Fruit fly (Drosophila melanogaster): ENCODE measurements around the gene Pmi.

Pmi gene

dm6 chr3L:5810633-5811341 lies 30.9 kb downstream of the Pmi start, which contains the start of the genes S6k and kri:
S6k (minus strand) TSS chr3L:5810931.
kri (plus strand) TSS chr3L:5810973.
- TF ChIP-seq E2f2 (GFP tag; IDR thresholded peaks at IDR 0.05) = peak; percentile 24; the same call in 1 of the 2 replicates
- no peak for TF ChIP-seq bbx (GFP tag; IDR thresholded peaks at IDR 0.05; ENCODE audit: partially characterized antibody)
- TF ChIP-seq Mrtf (GFP tag; IDR thresholded peaks at IDR 0.05) = no peak
- TF ChIP-seq CG13296 (GFP tag; optimal IDR thresholded peaks at IDR 0.05) = peak; percentile 14
- no peak for TF ChIP-seq Oli (tag; optimal IDR thresholded peaks at IDR 0.05)
- no peak for TF ChIP-seq stc (GFP tag; IDR thresholded peaks at IDR 0.05)
- no peak for TF ChIP-seq gsb-n (tag; optimal IDR thresholded peaks at IDR 0.05)
- TF ChIP-seq lov (optimal IDR thresholded peaks at IDR 0.05) = no peak
- 0 out of 3 replicates have a peak, but pooled peaks have one; percentile 40 for TF ChIP-seq lov (GFP tag; IDR thresholded peaks at IDR 0.05)
- TF ChIP-seq row (GFP tag; IDR thresholded peaks at IDR 0.05) = 0 out of 3 replicates have a peak, but pooled peaks have one; percentile 22
- TF ChIP-seq Abd-B (GFP tag; optimal IDR thresholded peaks at IDR 0.05) = no peak
- no peak for TF ChIP-seq CG6175 (GFP tag; IDR thresholded peaks at IDR 0.05)
- TF ChIP-seq CG12744 (GFP tag; optimal IDR thresholded peaks at IDR 0.05) = no peak
- TF ChIP-seq CG32767 (GFP tag; IDR thresholded peaks at IDR 0.05) = no peak
- no peak for TF ChIP-seq D19A (tag; optimal IDR thresholded peaks at IDR 0.05)
- peak; percentile 32 for TF ChIP-seq Meics (GFP tag; optimal IDR thresholded peaks at IDR 0.05)
- TF ChIP-seq trh (GFP tag; optimal IDR thresholded peaks at IDR 0.05) = no peak
- TF ChIP-seq PHDP (tag; optimal IDR thresholded peaks at IDR 0.05) = peak; percentile 20
- TF ChIP-seq CG8281 (tag; optimal IDR thresholded peaks at IDR 0.05) = no peak
- no peak for TF ChIP-seq cato (GFP tag; optimal IDR thresholded peaks at IDR 0.05; ENCODE audit: borderline replicate concordance)
- no peak for TF ChIP-seq aop (GFP tag; IDR thresholded peaks at IDR 0.05)
- no peak for TF ChIP-seq her (GFP tag; optimal IDR thresholded peaks at IDR 0.05)
- no peak for TF ChIP-seq CG43689 (GFP tag; IDR thresholded peaks at IDR 0.05)
- TF ChIP-seq nerfin-2 (GFP tag; IDR thresholded peaks at IDR 0.05; ENCODE audit: partially characterized antibody) = 0 out of 2 replicates have a peak, but pooled peaks have one; percentile 10
- no peak for TF ChIP-seq CG14050 (GFP tag; IDR thresholded peaks at IDR 0.05)
- TF ChIP-seq Dip3 (GFP tag; optimal IDR thresholded peaks at IDR 0.05) = no peak
- TF ChIP-seq ab (GFP tag; optimal IDR thresholded peaks at IDR 0.05) = no peak
- TF ChIP-seq Mes4 (GFP tag; optimal IDR thresholded peaks at IDR 0.05) = peak; percentile 20
- no peak for TF ChIP-seq Spps (tag; optimal IDR thresholded peaks at IDR 0.05)
- TF ChIP-seq gcm (GFP tag; optimal IDR thresholded peaks at IDR 0.05) = peak; percentile 12
- no peak for TF ChIP-seq CG14441 (GFP tag; IDR thresholded peaks at IDR 0.05)
- TF ChIP-seq Dref (GFP tag; IDR thresholded peaks at IDR 0.05) = peak; percentile 45
- TF ChIP-seq CG6272 (GFP tag; IDR thresholded peaks at IDR 0.05) = no peak
- TF ChIP-seq CG42726 (GFP tag; IDR thresholded peaks at IDR 0.05; ENCODE audit: partially characterized antibody) = 0 out of 2 replicates have a peak, but pooled peaks have one; percentile 15
- TF ChIP-seq emc (GFP tag; optimal IDR thresholded peaks at IDR 0.05) = no peak
- TF ChIP-seq Hmr (GFP tag; optimal IDR thresholded peaks at IDR 0.05) = peak; percentile 27
- TF ChIP-seq CG13775 (GFP tag; optimal IDR thresholded peaks at IDR 0.05) = no peak
- peak; percentile 58 for TF ChIP-seq CG33213 (GFP tag; optimal IDR thresholded peaks at IDR 0.05)
- peak; percentile 57 for TF ChIP-seq Ets97D (GFP tag; optimal IDR thresholded peaks at IDR 0.05)
- no peak for TF ChIP-seq CG6654 (GFP tag; optimal IDR thresholded peaks at IDR 0.05)
- TF ChIP-seq tup (GFP tag; optimal IDR thresholded peaks at IDR 0.05) = peak; percentile 5
- peak; percentile 89 for TF ChIP-seq CG17186 (GFP tag; optimal IDR thresholded peaks at IDR 0.05)
- no peak for TF ChIP-seq luna (GFP tag; optimal IDR thresholded peaks at IDR 0.05)
- no peak for TF ChIP-seq schlank (tag; optimal IDR thresholded peaks at IDR 0.05)
- no peak for TF ChIP-seq zen2 (GFP tag; IDR thresholded peaks at IDR 0.05; ENCODE audit: partially characterized antibody)
- TF ChIP-seq CG9817 (tag; optimal IDR thresholded peaks at IDR 0.05) = no peak
- peak; percentile 75; the same call in 1 of the 2 replicates for TF ChIP-seq CG3847 (GFP tag; IDR thresholded peaks at IDR 0.05)
- TF ChIP-seq pfk (GFP tag; optimal IDR thresholded peaks at IDR 0.05) = no peak
- TF ChIP-seq salm (tag; optimal IDR thresholded peaks at IDR 0.05) = no peak
- no peak for TF ChIP-seq cad (GFP tag; optimal IDR thresholded peaks at IDR 0.05)

Data from whole organism, embryonic.